Fruit fly (Drosophila melanogaster): Measurements from ENCODE around the gene CG6231.

DNA sequence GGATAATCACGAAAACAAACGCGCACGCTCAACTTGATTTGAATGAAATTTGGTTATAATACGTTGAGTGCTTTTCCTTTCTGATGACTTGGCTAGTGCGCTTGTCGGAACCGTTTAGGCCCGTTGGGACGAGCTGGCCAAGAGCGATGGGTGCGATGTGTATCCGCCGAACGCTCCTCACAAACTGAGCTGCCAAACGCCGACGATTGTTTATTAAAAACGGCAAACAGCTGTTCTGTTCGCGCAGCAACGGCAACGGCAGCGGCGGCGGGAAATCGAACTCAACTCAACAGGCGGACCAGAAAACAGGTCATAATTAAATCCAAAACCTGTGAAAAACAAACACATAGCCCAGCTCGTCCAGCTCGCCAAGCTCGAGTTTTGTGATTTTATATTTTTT is 11.6 kb downstream of the CG6231 start:
- TF ChIP-seq pan (optimal IDR thresholded peaks at IDR 0.05), result no peak
- no peak for TF ChIP-seq N (GFP tag; optimal IDR thresholded peaks at IDR 0.05)
- TF ChIP-seq psq (GFP tag; optimal IDR thresholded peaks at IDR 0.05), result no peak
